Fruit fly (Drosophila melanogaster): Measurements from ENCODE around the gene Kdsr.
A peak's percentile ranks its signal among the peaks of the same experiment; 100 is the strongest.

DNA sequence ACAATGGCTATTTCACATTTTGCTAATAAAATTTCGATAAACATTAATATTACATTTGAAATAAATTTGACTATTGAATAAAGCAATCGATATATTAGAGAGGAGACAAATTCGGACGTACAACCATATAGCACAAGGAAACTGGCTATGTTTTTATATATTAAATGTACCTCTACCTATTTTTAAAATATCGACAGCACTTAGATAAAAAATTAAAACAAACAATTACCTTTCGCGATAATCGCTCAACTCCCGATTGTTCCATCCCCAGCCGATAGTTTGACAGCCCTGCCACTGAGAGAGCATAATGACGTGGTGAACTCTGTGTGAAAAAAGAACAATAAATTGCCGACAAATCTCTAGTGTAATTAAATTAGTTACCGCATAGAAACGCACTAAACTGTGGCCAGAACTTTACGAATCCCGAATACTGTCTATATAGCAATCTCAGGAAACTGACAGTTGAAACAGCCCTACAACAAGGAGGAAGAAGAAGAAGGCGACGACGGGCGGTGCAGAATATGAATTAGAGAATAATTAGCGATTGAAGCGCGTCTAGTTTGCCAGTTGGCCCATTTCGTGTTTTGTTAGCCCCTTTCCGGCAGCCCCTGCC lies 3.6 kb downstream of the Kdsr start, which contains the start of gene CG11857:
- no peak for TF ChIP-seq CG8478 (optimal IDR thresholded peaks at IDR 0.05)
- TF ChIP-seq CTCF (optimal IDR thresholded peaks at IDR 0.05): peak; percentile 7 to 17
